Fruit fly (Drosophila melanogaster) whole organism, embryonic: ENCODE measurements around the gene TBC1d7.

Experiments
- Aef1 ChIP-seq: fragments of 200-800 bp; sonication (Bioruptor generic); IDR thresholded peaks from 3 replicates; pipeline ENCODE4 v1.3.6; 2022; ENCODE audit warnings: missing biosample characterization, missing genetic modification characterization
- Asciz ChIP-seq: fragments of 200-800 bp; sonication (Bioruptor generic); optimal IDR thresholded peaks from 2 replicates; lab custom pipeline; 2017; ENCODE audit warnings: missing biosample characterization, mild to moderate bottlenecking, missing genetic modification characterization, missing genetic modification reagents
- Awh ChIP-seq: fragments of 200-800 bp; sonication (Bioruptor generic); IDR thresholded peaks from 2 replicates; pipeline ENCODE4, ENCODE4 v1.3.6; 2022; ENCODE audit warnings: missing biosample characterization, missing genetic modification characterization
- CG10209 ChIP-seq: fragments of 200-800 bp; sonication (Bioruptor generic); optimal IDR thresholded peaks from 3 replicates; lab custom pipeline; 2017; ENCODE audit warnings: missing biosample characterization, mild to moderate bottlenecking, missing genetic modification characterization, missing genetic modification reagents
- CG10431 ChIP-seq: fragments of 200-800 bp; sonication (Bioruptor generic); optimal IDR thresholded peaks from 3 replicates; lab custom pipeline; 2018; ENCODE audit warnings: missing biosample characterization, mild to moderate bottlenecking, missing genetic modification characterization
- CG11085 ChIP-seq: fragments of 200-800 bp; sonication (Bioruptor generic); IDR thresholded peaks from 2 replicates; pipeline ENCODE4 v1.3.6; 2022; ENCODE audit warnings: missing biosample characterization, missing genetic modification characterization
- CG11247 ChIP-seq: fragments of 200-800 bp; sonication (Bioruptor generic); IDR thresholded peaks from 2 replicates; pipeline ENCODE4 v1.3.6; 2022; ENCODE audit warnings: missing biosample characterization, missing genetic modification characterization
- CG12071 ChIP-seq: fragments of 200-800 bp; sonication (Bioruptor generic); optimal IDR thresholded peaks from 3 replicates; lab custom pipeline; 2018; ENCODE audit warnings: missing biosample characterization, mild to moderate bottlenecking, missing genetic modification characterization
- CG12391 ChIP-seq: fragments of 200-800 bp; sonication (Bioruptor generic); optimal IDR thresholded peaks from 3 replicates; lab custom pipeline; 2018; ENCODE audit warnings: missing biosample characterization, mild to moderate bottlenecking, missing genetic modification characterization, moderate library complexity
- CG12659 ChIP-seq: fragments of 200-800 bp; sonication (Bioruptor generic); optimal IDR thresholded peaks from 3 replicates; lab custom pipeline; 2017; ENCODE audit warnings: mild to moderate bottlenecking, missing biosample characterization, missing genetic modification reagents, missing genetic modification characterization
- CG12942 ChIP-seq: fragments of 200-800 bp; sonication (Bioruptor generic); optimal IDR thresholded peaks from 3 replicates; lab custom pipeline; 2016; ENCODE audit warnings: missing biosample characterization, missing genetic modification characterization
- CG14965 ChIP-seq: fragments of 200-800 bp; sonication (Bioruptor generic); optimal IDR thresholded peaks from 2 replicates; lab custom pipeline; 2016; ENCODE audit warnings: missing biosample characterization, missing genetic modification characterization, borderline replicate concordance
- CG15601 ChIP-seq: fragments of 200-800 bp; sonication (Bioruptor generic); optimal IDR thresholded peaks from 3 replicates; lab custom pipeline; 2019; ENCODE audit warnings: missing biosample characterization, mild to moderate bottlenecking, missing genetic modification characterization, moderate library complexity
- CG16815 ChIP-seq: fragments of 200-800 bp; sonication (Bioruptor generic); optimal IDR thresholded peaks from 3 replicates; lab custom pipeline; 2017; ENCODE audit warnings: missing biosample characterization, mild to moderate bottlenecking, missing genetic modification characterization
- CG17385 ChIP-seq: fragments of 200-800 bp; sonication (Bioruptor generic); optimal IDR thresholded peaks from 3 replicates; lab custom pipeline; 2018; ENCODE audit warnings: missing biosample characterization, mild to moderate bottlenecking, missing genetic modification characterization
- CG2889 ChIP-seq: fragments of 200-800 bp; sonication (Bioruptor generic); IDR thresholded peaks from 3 replicates; pipeline ENCODE4 v1.3.6; 2022; ENCODE audit warnings: missing biosample characterization, missing genetic modification characterization
- CG31388 ChIP-seq: fragments of 200-800 bp; sonication (Bioruptor generic); optimal IDR thresholded peaks from 2 replicates; lab custom pipeline; 2016; ENCODE audit warnings: missing biosample characterization, missing genetic modification characterization
- CG6254 ChIP-seq: fragments of 200-800 bp; sonication (Bioruptor generic); optimal IDR thresholded peaks from 3 replicates; lab custom pipeline; 2017; ENCODE audit warnings: mild to moderate bottlenecking, missing biosample characterization, missing genetic modification reagents, missing genetic modification characterization
- CG8924 ChIP-seq: fragments of 200-800 bp; optimal IDR thresholded peaks from 3 replicates; lab custom pipeline; 2019; ENCODE audit warnings: missing biosample characterization, mild to moderate bottlenecking, missing genetic modification characterization, moderate library complexity
- CG9437 ChIP-seq: fragments of 200-800 bp; sonication (Bioruptor generic); optimal IDR thresholded peaks from 2 replicates; lab custom pipeline; 2018; ENCODE audit warnings: missing biosample characterization, mild to moderate bottlenecking, missing genetic modification characterization
- Camta ChIP-seq: fragments of 200-800 bp; sonication (Bioruptor generic); optimal IDR thresholded peaks from 2 replicates; lab custom pipeline; 2016; ENCODE audit warnings: missing biosample characterization, missing genetic modification characterization
- Deaf1 ChIP-seq: fragments of 200-800 bp; optimal IDR thresholded peaks from 3 replicates; lab custom pipeline; 2019; ENCODE audit warnings: missing biosample characterization, mild to moderate bottlenecking, missing genetic modification characterization, moderate library complexity
- E2f2 ChIP-seq: fragments of 200-800 bp; sonication (Bioruptor generic); IDR thresholded peaks from 2 replicates; pipeline ENCODE4 v1.3.6; 2022; ENCODE audit warnings: missing biosample characterization, missing genetic modification characterization
- HmgZ ChIP-seq: fragments of 200-800 bp; sonication (Bioruptor generic); optimal IDR thresholded peaks from 2 replicates; lab custom pipeline; 2018; ENCODE audit warnings: missing biosample characterization, mild to moderate bottlenecking, missing genetic modification characterization
- Hr51 ChIP-seq, 2 experiments: fragments of 200-800 bp; sonication (Bioruptor generic); optimal IDR thresholded peaks; 2 replicates in 1 of 2; 3 replicates in 1 of 2; lab custom pipeline; 2016 to 2018; ENCODE audit warnings: missing biosample characterization in 2 of 2, missing genetic modification characterization in 2 of 2, mild to moderate bottlenecking in 1 of 2, moderate library complexity in 1 of 2
- Hsf ChIP-seq: fragments of 200-800 bp; sonication (Bioruptor generic); optimal IDR thresholded peaks from 3 replicates; lab custom pipeline; 2016; ENCODE audit warnings: missing biosample characterization, missing genetic modification characterization
- Lim3 ChIP-seq: fragments of 200-800 bp; sonication (Bioruptor generic); IDR thresholded peaks from 2 replicates; pipeline ENCODE4 v1.3.6; 2022; ENCODE audit warnings: missing biosample characterization, missing genetic modification characterization
- Oaz ChIP-seq: fragments of 200-800 bp; sonication (Bioruptor generic); IDR thresholded peaks from 2 replicates; pipeline ENCODE4 v1.3.6; 2022; ENCODE audit warnings: missing biosample characterization, missing genetic modification characterization
- Oli ChIP-seq: fragments of 200-800 bp; sonication (Bioruptor generic); optimal IDR thresholded peaks from 2 replicates; lab custom pipeline; 2018; ENCODE audit warnings: missing biosample characterization, mild to moderate bottlenecking, missing genetic modification characterization, moderate library complexity
- Optix ChIP-seq: fragments of 200-800 bp; sonication (Bioruptor generic); IDR thresholded peaks from 3 replicates; pipeline ENCODE4 v1.3.6; 2022; ENCODE audit warnings: missing biosample characterization, missing genetic modification characterization
- Sox100B ChIP-seq: fragments of 200-800 bp; sonication (Bioruptor generic); optimal IDR thresholded peaks from 3 replicates; lab custom pipeline; 2018; ENCODE audit warnings: missing biosample characterization, mild to moderate bottlenecking, missing genetic modification characterization
- TFAM ChIP-seq: fragments of 200-800 bp; sonication (Bioruptor generic); optimal IDR thresholded peaks from 2 replicates; lab custom pipeline; 2017; ENCODE audit warnings: missing biosample characterization, missing genetic modification characterization, inconsistent platforms
- bsh ChIP-seq, 2 experiments: fragments of 200-800 bp; sonication (Bioruptor generic); optimal IDR thresholded peaks; 2 replicates each; lab custom pipeline; 2017 to 2018; ENCODE audit warnings: mild to moderate bottlenecking in 2 of 2, missing biosample characterization in 2 of 2, missing genetic modification characterization in 2 of 2, moderate library complexity in 1 of 2
- cato ChIP-seq: fragments of 200-800 bp; sonication (Bioruptor generic); optimal IDR thresholded peaks from 2 replicates; lab custom pipeline; 2016; ENCODE audit warnings: missing biosample characterization, missing genetic modification characterization, borderline replicate concordance
- cg ChIP-seq: fragments of 200-800 bp; sonication (Bioruptor generic); optimal IDR thresholded peaks from 3 replicates; lab custom pipeline; 2019; ENCODE audit warnings: missing biosample characterization, mild to moderate bottlenecking, missing genetic modification characterization, moderate library complexity
- ci ChIP-seq: fragments of 200-800 bp; sonication (Bioruptor generic); IDR thresholded peaks from 3 replicates; pipeline ENCODE4 v1.3.6; 2022; ENCODE audit warnings: missing biosample characterization, missing genetic modification characterization
- croc ChIP-seq: fragments of 200-800 bp; sonication (Bioruptor generic); conservative IDR thresholded peaks from 3 replicates; pipeline ENCODE4 v1.3.6; 2022; ENCODE audit warnings: missing biosample characterization, missing genetic modification characterization
- esg ChIP-seq: fragments of 200-800 bp; sonication (Bioruptor generic); conservative IDR thresholded peaks from 2 replicates; pipeline ENCODE4 v1.3.6; 2022; ENCODE audit warnings: missing biosample characterization, missing genetic modification characterization
- gcm ChIP-seq: fragments of 200-800 bp; sonication (Bioruptor generic); optimal IDR thresholded peaks from 2 replicates; lab custom pipeline; 2019; ENCODE audit warnings: missing biosample characterization, mild to moderate bottlenecking, missing genetic modification characterization, moderate library complexity
- jing ChIP-seq: fragments of 200-800 bp; sonication (Bioruptor generic); optimal IDR thresholded peaks from 2 replicates; lab custom pipeline; 2018; ENCODE audit warnings: missing biosample characterization, mild to moderate bottlenecking, missing genetic modification characterization
- prd ChIP-seq, 3 experiments: fragments of >200 bp in 2 of 3; fragments of 200-800 bp in 1 of 3; sonication (Bioruptor generic) in 1 of 3; optimal IDR thresholded peaks in 2 of 3; IDR thresholded peaks in 1 of 3; 2 replicates in 2 of 3; 3 replicates in 1 of 3; pipeline versions ENCODE4 v1.3.6 to Lab custom; 2017 to 2022; ENCODE audit warnings: missing biosample characterization in 1 of 3, missing genetic modification characterization in 1 of 3
- pum ChIP-seq: fragments of 200-800 bp; sonication (Bioruptor generic); optimal IDR thresholded peaks from 2 replicates; lab custom pipeline; 2016; ENCODE audit warnings: missing biosample characterization, missing genetic modification characterization
- row ChIP-seq: fragments of 200-800 bp; sonication (Bioruptor generic); IDR thresholded peaks from 3 replicates; pipeline ENCODE4 v1.3.6; 2022; ENCODE audit warnings: missing biosample characterization, missing genetic modification characterization
- salm ChIP-seq: fragments of 200-800 bp; sonication (Bioruptor generic); optimal IDR thresholded peaks from 2 replicates; lab custom pipeline; 2018; ENCODE audit warnings: missing biosample characterization, mild to moderate bottlenecking, missing genetic modification characterization
- ssp ChIP-seq: fragments of 200-800 bp; sonication (Bioruptor generic); IDR thresholded peaks from 2 replicates; pipeline ENCODE4 v1.3.6; 2022; ENCODE audit warnings: missing biosample characterization, missing genetic modification characterization
- unpg ChIP-seq: fragments of 200-800 bp; sonication (Bioruptor generic); optimal IDR thresholded peaks from 3 replicates; lab custom pipeline; 2018; ENCODE audit warnings: missing biosample characterization, mild to moderate bottlenecking, missing genetic modification characterization, moderate library complexity
- yki ChIP-seq: fragments of >200 bp; optimal IDR thresholded peaks from 3 replicates; lab custom pipeline; 2018
- zfh1 ChIP-seq: fragments of 200-800 bp; sonication (Bioruptor generic); IDR thresholded peaks from 3 replicates; pipeline ENCODE4 v1.3.6; 2022; ENCODE audit warnings: missing biosample characterization, missing genetic modification characterization

Gene TBC1d7

DNA sequence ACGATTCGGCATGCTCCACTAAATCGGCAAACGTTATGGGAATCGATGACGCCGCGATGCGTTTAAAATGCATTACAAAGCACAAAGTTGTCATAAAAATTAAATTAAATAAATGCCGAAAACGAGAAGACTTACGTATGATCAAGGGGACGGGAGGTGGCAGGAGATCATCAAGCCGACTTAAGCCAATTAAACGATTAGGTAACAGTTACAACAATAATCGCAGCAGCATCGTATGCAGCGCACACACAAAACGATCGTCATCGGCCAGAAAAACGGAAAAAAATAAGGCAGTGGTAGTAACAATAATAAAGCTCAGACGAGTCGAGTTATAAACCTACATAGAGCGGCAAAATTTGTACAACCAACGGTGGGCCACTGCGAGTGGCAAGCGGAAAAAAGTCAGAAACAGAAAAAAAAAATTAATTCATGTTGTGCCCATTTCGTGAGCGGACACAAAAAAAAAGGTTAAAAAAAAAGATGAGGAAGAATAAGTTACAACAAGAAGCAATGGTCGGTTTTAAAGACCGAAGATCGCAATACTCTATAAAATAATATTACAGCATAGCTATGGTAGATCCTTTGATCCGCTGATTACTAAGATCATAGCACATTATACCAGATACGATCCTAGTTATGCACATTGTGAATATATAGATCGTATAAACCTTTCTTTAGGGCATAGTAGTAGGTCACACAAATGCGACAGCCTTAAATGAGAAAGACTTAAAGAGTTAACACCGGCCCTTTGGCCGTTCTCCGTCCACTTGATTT lies 45.0 kb downstream of the TBC1d7 start (continued):
- TF ChIP-seq row (GFP tag; lab: Robert Waterston, UW) (peak; percentile 56), cato (peak; percentile 16), jing (GFP tag; lab: Kevin White, UChicago) (peak; percentile 17), Optix (GFP tag; lab: Robert Waterston, UW) (peak; percentile 62; the same call in 2 of the 3 replicates), CG12942 (GFP tag; lab: Kevin White, UChicago) (no peak), yki (lab: Kevin White, UChicago) (no peak), bsh (GFP tag; optimal IDR thresholded peaks at IDR 0.05; lab: Kevin White, UChicago) (peak in 1 of 2 experiments; percentile 74), CG8924 (tag; lab: Kevin White, UChicago) (peak; percentile 48), Oli (tag; lab: Kevin White, UChicago) (peak; percentile 62), croc (GFP tag; lab: Robert Waterston, UW) (peak; percentile 20; the same call in 1 of the 3 replicates), Hr51 (GFP tag; optimal IDR thresholded peaks at IDR 0.05; lab: Kevin White, UChicago) (peak in 1 of 2 experiments; percentile 78), unpg (GFP tag; lab: Kevin White, UChicago) (peak; percentile 60), CG17385 (peak; percentile 60), pum (no peak), Aef1 (GFP tag; lab: Robert Waterston, UW) (0 out of 3 replicates have a peak, but pooled peaks have one; percentile 13), salm (tag; lab: Kevin White, UChicago) (peak; percentile 23), Lim3 (no peak), CG11247 (GFP tag; lab: Robert Waterston, UW) (peak; percentile 40; the same call in 1 of the 2 replicates), CG9437 (GFP tag; lab: Kevin White, UChicago) (peak; percentile 23), ci (peak; percentile 92), esg (peak; percentile 47), CG16815 (GFP tag; lab: Kevin White, UChicago) (no peak), CG15601 (tag; lab: Kevin White, UChicago) (peak; percentile 52), gcm (GFP tag; lab: Kevin White, UChicago) (peak; percentile 5), CG12071 (peak; percentile 41), CG10209 (GFP tag; lab: Kevin White, UChicago) (peak; percentile 30), E2f2 (GFP tag; lab: Robert Waterston, UW) (peak; percentile 22; the same call in 1 of the 2 replicates), TFAM (GFP tag; lab: Kevin White, UChicago) (no peak), CG6254 (GFP tag; lab: Kevin White, UChicago) (peak; percentile 31), Camta (peak; percentile 1), zfh1 (GFP tag; lab: Robert Waterston, UW) (peak; percentile 58; the same call in 1 of the 3 replicates), Deaf1 (tag; lab: Kevin White, UChicago) (no peak), CG12391 (peak; percentile 55), CG12659 (GFP tag; lab: Kevin White, UChicago) (peak; percentile 19), Asciz (peak; percentile 21), ssp (peak; percentile 46), prd (optimal IDR thresholded peaks at IDR 0.05; lab: Kevin White, UChicago) (no peak), prd (GFP tag; IDR thresholded peaks at IDR 0.05; lab: Robert Waterston, UW) (peak; percentile 41; the same call in 1 of the 3 replicates), HmgZ (no peak), Sox100B (peak; percentile 56), Awh (peak; percentile 61), CG10431 (peak; percentile 17), CG31388 (GFP tag; lab: Kevin White, UChicago) (no peak), Oaz (peak; percentile 36; the same call in 1 of the 2 replicates), CG11085 (GFP tag; lab: Robert Waterston, UW) (no peak), cg (no peak), CG2889 (GFP tag; lab: Robert Waterston, UW) (no peak; the same call in 2 of the 3 replicates), CG14965 (GFP tag; lab: Kevin White, UChicago) (no peak), Hsf (GFP tag; lab: Kevin White, UChicago) (peak; percentile 49)
